Fruit fly (Drosophila melanogaster): ENCODE measurements around the gene Psa.

- no peak for TF ChIP-seq Clk (GFP tag; optimal IDR thresholded peaks at IDR 0.05)
- no peak for TF ChIP-seq CG7045 (GFP tag; optimal IDR thresholded peaks at IDR 0.05)
- no peak for TF ChIP-seq CG14711 (tag; optimal IDR thresholded peaks at IDR 0.05)
- no peak for TF ChIP-seq CG7101 (tag; optimal IDR thresholded peaks at IDR 0.05)
- TF ChIP-seq Hr96 (GFP tag; optimal IDR thresholded peaks at IDR 0.05): no peak
Observed at dm6 chr3L:1549148-1549547, 46.5 kb downstream of the Psa start.

Data from whole organism, adult.